Fruit fly (Drosophila melanogaster) whole organism, wandering third instar larva: ENCODE measurements around the gene CG11975.

Source experiments
- Dif ChIP-seq: fragments of 200-275, 200-300 bp; sonication (Bioruptor generic); optimal IDR thresholded peaks from 2 replicates; lab custom pipeline; 2018; ENCODE audit warnings: missing biosample characterization, missing genetic modification characterization; ENCODE audit not compliant: partially characterized antibody
- Hr83 ChIP-seq: fragments of 200-300 bp; sonication (Bioruptor generic); optimal IDR thresholded peaks from 2 replicates; lab custom pipeline; 2016; ENCODE audit warnings: missing biosample characterization, mild to moderate bottlenecking, missing genetic modification characterization, moderate library complexity; ENCODE audit not compliant: poor library complexity, severe bottlenecking
- Myc ChIP-seq: fragments of >200 bp; optimal IDR thresholded peaks from 2 replicates; lab custom pipeline; 2017
- OdsH ChIP-seq: fragments of 200-800 bp; sonication (Bioruptor generic); optimal IDR thresholded peaks from 2 replicates; lab custom pipeline; 2016; ENCODE audit warnings: missing biosample characterization, mild to moderate bottlenecking, missing genetic modification characterization
- Rel ChIP-seq, 2 experiments: fragments of 200-800 bp; sonication (Bioruptor generic) in 1 of 2; optimal IDR thresholded peaks; 2 replicates in 1 of 2; 3 replicates in 1 of 2; lab custom pipeline; 2016 to 2019; ENCODE audit warnings: mild to moderate bottlenecking in 2 of 2, missing biosample characterization in 2 of 2, missing genetic modification characterization in 2 of 2, moderate library complexity in 1 of 2
- Vsx2 ChIP-seq: fragments of 200-300, 225-300 bp; sonication (Bioruptor generic); optimal IDR thresholded peaks from 2 replicates; lab custom pipeline; 2018; ENCODE audit warnings: missing biosample characterization, missing genetic modification characterization; ENCODE audit not compliant: partially characterized antibody
- dmrt93B ChIP-seq: fragments of 200-800 bp; sonication (Bioruptor generic); optimal IDR thresholded peaks from 2 replicates; lab custom pipeline; 2018; ENCODE audit warnings: missing biosample characterization, mild to moderate bottlenecking, missing genetic modification characterization
- fru ChIP-seq: fragments of 200-800 bp; sonication (Bioruptor generic); optimal IDR thresholded peaks from 3 replicates; lab custom pipeline; 2016; ENCODE audit warnings: missing biosample characterization, mild to moderate bottlenecking, missing genetic modification characterization
- h ChIP-seq: fragments of 200-800 bp; sonication (Bioruptor generic); optimal IDR thresholded peaks from 3 replicates; lab custom pipeline; 2016; ENCODE audit warnings: missing biosample characterization, mild to moderate bottlenecking, missing genetic modification characterization
- sv ChIP-seq: fragments of 200-800 bp; sonication (Bioruptor generic); optimal IDR thresholded peaks from 3 replicates; lab custom pipeline; 2016; ENCODE audit warnings: missing biosample characterization, missing genetic modification characterization
- usp ChIP-seq: fragments of >200 bp; optimal IDR thresholded peaks from 2 replicates; lab custom pipeline; 2017; ENCODE audit warnings: missing biosample characterization, missing genetic modification characterization

DNA sequence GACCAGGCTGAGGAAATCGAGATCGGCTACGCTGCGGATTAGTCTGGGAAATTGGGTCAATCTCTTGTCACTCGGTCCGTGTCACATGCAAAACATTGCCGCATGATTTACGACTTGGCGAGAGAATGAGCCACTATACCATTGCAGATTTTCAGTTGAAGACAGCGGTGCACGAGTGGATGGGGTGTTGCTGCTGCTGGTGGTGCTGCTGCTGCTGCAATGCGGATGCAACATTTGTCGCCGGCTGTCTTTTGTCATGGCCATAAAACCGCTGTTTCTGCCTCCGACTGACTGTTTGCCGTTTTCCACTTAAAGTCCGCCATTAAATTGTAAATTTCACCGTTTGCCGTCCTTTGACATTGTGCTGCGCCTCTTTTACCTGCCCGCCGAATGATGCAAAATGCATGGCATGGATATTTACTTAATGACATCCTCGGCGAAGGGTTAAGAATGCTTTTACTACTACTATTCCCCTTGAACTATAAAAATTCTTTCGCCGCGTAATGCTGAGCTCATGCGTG is 16.9 kb upstream of the CG11975 start:
- TF ChIP-seq Hr83 (GFP tag; lab: Kevin White, UChicago) (no peak), Rel (GFP tag; optimal IDR thresholded peaks at IDR 0.05; lab: Kevin White, UChicago) (no peak), Rel (tag; optimal IDR thresholded peaks at IDR 0.05; lab: Kevin White, UChicago) (no peak), sv (GFP tag; lab: Kevin White, UChicago) (no peak), Vsx2 (GFP tag; lab: Kevin White, UChicago) (no peak), OdsH (no peak), h (no peak), Myc (no peak), usp (GFP tag; lab: Kevin White, UChicago) (no peak), fru (no peak), Dif (GFP tag; lab: Kevin White, UChicago) (no peak), dmrt93B (GFP tag; lab: Kevin White, UChicago) (no peak)
